Worm (Caenorhabditis elegans): ENCODE measurements around the gene mrpl-36.

Gene mrpl-36

DNA sequence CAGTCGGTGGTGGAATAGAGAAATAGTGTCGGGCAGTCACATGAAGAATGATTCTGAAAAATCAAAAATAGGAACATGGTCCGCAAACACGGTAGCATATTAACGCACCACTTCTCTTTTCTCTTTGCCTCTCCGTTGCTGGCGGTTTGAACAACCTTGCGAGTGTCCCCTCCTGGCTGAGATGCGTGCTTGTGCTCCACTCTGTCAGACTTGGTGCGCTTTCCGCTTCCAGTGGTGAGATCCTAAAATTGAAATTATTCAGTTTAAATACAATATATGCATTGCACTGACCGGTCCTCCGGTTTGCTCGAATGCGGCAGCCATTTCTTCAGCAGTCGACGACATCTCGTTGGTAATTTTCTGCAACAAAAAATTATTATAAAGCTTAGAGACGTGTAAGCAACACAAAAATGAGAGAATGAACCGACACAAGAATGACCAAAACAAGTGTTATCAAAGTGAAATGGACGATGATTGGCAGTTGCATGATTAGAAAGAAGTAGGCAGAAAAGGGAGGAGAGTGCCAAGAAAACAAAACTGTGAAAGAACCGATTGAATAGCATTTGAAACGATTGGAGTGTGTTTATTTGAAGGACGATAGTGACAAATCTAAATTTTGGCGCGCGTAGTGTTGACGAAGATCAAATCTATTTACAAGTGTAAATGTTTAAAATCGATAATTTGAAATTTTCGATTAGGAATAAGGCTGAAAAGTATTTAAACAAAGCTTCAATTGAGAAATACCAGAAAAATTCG lies 22.7 kb downstream of the mrpl-36 start, which contains the start of gene ZK632.9:
TSS of gene ZK632.9 (minus strand) at position 360 of the 756 bp plus-strand sequence.
- no peak for TF ChIP-seq unc-62 (GFP tag; optimal IDR thresholded peaks at IDR 0.05)

DNA sequence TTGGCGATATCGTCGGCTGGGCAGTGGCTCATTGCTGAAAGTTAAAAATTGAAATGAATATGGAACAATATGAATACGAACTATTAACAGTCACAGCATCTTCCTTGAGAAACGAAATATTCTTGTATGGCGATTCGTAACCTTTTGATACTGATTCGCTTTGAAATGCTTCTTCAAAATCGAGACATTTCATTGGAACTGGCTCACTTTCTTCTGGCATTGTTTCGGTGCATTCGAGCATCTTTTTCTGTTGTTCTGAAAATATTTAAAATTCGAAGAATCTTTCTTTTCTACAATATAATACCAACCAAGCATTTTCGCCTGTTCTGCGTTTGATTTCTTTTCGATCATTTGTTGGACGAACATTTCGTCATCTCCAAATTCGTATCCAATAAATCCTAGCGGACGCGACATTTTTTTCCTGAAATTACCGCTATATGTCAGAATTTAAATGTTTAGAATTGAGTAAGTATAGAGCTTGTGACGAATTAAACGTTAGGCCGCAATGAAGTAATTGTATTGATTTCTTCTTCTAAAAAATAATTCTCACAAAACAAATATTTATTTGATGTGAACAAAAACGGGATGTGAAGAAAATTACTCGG lies 23.5 kb downstream of the mrpl-36 start, which contains the start of gene lin-52:
TSS of gene lin-52 (minus strand) at position 421 of the 605 bp plus-strand sequence.
- TF ChIP-seq unc-62 (GFP tag; optimal IDR thresholded peaks at IDR 0.05), result no peak

DNA sequence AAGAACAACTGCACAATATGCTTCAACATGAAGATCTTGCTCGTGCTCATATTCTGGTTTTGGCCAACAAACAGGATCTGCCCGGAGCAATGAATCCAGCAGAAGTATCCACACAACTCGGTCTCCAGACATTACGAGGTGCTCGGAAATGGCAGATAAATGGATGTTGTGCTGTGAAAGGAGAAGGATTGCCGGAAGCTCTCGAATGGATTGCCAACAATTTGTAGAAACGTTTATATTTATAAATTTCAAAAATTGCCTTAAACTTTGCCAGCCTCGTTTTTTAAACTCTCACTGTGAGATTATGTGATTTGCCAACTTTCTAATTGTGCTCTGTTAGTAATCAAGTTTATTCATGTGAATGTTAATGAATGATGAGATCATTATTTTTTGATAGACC lies 24.2 kb downstream of the mrpl-36 start:
- no peak for TF ChIP-seq unc-62 (GFP tag; optimal IDR thresholded peaks at IDR 0.05)

DNA sequence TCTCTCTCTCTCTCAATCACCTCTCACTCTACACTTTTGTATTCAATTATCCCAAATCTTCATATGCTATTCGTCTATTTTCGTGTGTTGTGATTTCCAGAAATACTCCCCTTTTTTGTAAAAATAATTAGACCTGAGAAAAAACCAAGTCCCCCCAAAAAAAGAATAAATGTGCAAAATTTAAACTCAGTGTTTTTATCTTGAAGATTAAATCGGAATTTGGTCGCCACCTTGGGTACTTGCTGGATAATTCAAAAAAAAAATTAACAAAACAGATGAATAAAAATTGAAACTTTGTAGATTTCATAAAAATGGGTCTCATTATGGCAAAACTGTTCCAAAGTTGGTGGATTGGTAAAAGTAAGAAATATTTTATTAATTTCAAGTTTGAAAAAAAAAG lies 25.0 kb downstream of the mrpl-36 start, which contains the start of gene arl-5:
TSS of gene arl-5 (plus strand) at position 301 of the 400 bp plus-strand sequence.
- no peak for TF ChIP-seq unc-62 (GFP tag; optimal IDR thresholded peaks at IDR 0.05)

DNA sequence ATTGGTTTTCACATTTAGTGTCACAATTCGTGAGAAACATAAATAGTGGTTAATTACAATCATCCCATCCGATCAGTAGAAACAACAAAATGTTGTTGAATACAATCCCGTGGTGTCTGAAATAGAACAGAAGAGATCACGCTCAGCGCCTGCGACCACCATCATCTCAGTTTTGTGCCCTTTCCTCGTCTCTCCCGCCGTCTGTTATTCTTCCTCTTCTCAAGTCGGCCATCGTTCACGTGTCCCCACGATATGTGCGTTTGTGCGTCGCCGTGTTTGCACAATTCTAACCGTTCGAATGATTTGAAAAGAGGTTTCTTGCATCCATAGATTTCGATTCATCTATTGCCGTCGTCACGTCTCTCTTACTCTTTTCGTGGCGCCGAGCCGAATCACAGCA lies 29.2 kb downstream of the mrpl-36 start, which contains the start of gene panl-3:
TSS of gene panl-3 (plus strand) at position 294 of the 400 bp plus-strand sequence.
- TF ChIP-seq unc-62 (GFP tag; optimal IDR thresholded peaks at IDR 0.05), result no peak

DNA sequence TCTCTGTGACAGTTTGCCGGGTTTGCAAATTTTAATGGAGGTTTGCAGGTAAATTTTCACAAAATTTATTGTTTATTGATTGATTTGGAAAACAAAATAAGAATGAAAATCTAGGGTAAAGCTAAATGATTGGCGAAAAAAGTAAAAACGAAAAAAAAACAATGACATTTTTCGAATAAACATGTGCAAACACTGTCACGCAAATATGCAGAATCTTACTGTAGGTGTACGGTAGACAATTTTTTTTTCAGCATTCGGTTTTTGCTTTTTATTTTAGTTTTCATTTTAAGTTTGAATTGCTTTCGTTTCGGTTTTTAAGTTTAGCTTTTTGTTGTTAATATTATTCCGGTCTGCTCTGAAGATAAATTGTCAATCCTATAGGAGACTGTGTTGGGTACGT lies 30.0 kb downstream of the mrpl-36 start:
- TF ChIP-seq unc-62 (GFP tag; optimal IDR thresholded peaks at IDR 0.05), result no peak

DNA sequence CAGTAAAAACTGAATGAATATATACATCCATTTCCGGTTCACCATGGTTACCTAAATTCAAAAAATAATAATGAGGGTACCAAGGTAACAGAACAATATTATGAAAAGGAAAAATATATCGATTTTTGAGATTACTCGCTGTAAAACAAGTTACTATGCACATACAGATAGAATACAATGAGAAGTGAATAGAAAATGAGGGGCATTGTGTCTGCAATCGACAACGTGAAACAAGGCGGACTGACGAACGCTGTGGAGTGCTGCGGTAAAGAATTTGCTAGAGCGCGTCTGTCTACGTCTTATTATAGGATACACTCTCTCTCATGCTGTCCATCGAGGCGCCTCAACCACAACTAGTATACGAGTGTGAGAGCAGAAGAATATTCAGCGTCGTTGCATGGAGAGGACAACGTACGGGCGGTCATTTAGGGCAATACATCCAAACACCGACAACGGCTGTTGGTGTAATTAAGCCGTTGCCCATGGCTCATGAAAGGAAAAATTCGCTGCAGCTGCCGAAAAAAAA lies 30.8 kb downstream of the mrpl-36 start, which contains the start of gene cnx-1:
TSS of gene cnx-1 (minus strand) at position 51 of the 526 bp plus-strand sequence.
- TF ChIP-seq unc-62 (GFP tag; optimal IDR thresholded peaks at IDR 0.05), result no peak

DNA sequence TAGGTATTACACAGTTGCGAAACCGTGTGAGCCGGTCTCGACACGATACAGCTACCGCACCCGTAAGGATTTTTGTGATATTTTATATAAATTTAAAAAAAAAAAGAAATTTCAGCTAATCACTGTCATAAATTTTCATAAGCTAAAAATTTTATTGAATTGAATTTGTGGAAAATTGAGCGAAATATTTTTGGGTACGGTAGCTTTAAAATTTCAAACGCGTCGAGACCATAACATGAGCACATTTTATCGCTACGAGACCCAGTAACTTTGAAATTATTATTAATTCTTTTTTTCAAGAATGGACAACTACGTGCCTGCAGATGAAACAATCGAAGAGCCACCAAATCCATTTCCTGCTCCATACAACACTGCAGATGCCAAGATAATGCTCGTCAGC lies 34.8 kb downstream of the mrpl-36 start, which contains the start of gene ZK632.14:
TSS of gene ZK632.14 (plus strand) at position 301 of the 400 bp plus-strand sequence.
- no peak for TF ChIP-seq unc-62 (GFP tag; optimal IDR thresholded peaks at IDR 0.05)

DNA sequence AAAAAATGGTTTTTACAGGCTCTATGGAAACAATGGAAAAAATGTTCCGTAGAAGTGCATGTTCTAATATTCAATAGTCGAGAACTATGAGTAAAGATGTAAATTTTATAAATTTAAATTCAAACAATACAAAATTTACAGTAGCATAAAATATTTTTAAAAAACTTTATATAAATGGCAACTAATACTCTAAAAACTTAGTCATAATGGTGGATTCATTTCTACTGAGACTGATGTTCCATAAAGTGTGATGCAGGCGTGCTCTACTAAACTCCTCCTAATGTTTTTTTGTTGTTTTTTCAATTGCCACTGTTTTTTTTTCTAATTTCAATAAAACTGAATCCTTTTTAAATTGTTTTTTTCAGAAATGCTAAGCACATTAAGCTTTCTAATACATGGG lies 39.7 kb downstream of the mrpl-36 start, which contains the start of gene gtap-2:
TSS of gene gtap-2 (plus strand) at position 366 of the 400 bp plus-strand sequence.
- no peak for TF ChIP-seq unc-62 (GFP tag; optimal IDR thresholded peaks at IDR 0.05)

DNA sequence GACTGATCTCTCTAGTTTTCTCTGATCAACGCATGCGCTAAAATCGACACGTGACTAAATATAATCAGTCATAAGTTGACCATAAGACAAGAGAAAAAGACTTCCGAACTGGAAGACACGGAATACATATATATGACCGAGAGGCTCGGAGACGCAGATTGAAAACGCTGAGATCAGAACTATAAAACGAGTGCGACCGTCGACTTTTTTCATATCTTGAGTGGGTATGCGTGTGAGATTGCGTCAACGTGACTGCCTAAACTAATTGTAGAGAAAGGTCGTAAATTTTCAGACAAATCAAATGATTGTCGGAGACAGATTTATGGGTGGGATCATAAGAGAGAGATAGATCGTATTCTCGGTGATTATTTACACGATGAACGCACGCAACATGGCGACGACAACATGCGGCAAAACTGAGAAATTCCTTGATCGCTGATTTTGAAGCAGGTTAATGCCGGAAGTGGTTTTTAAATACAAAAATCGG lies 40.3 kb downstream of the mrpl-36 start:
- no peak for TF ChIP-seq unc-62 (GFP tag; optimal IDR thresholded peaks at IDR 0.05)

DNA sequence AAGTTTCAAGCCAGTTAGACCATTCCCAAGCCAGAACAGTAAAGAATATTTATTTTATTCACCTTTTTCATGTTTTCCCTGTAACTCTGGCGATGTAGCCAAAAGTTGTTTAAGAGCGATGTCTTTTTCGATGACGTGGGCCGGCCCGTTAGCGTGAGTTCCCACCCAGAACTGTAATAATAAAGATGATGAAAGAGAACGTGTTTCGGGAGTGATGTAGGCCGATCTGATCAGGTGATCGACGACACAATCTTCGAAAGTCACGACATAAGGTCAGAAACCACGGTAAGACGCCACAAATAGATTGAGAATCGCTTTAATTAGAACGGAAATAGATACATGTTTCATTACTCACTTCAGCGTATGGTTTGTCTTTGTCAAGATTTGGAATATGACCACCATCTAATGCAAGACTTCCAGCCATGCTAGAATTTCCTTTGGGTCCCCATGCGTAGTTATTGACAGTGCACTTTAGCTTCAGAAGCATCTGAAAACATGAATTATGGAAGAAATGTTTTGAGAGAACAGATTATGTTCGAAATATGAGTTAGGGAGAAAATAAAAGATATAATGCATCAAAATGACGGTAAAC lies 40.9 kb downstream of the mrpl-36 start, which contains the start of gene ZK632.4:
TSS of gene ZK632.4 (minus strand) at position 487 of the 592 bp plus-strand sequence.
- TF ChIP-seq unc-62 (GFP tag; optimal IDR thresholded peaks at IDR 0.05), result no peak

DNA sequence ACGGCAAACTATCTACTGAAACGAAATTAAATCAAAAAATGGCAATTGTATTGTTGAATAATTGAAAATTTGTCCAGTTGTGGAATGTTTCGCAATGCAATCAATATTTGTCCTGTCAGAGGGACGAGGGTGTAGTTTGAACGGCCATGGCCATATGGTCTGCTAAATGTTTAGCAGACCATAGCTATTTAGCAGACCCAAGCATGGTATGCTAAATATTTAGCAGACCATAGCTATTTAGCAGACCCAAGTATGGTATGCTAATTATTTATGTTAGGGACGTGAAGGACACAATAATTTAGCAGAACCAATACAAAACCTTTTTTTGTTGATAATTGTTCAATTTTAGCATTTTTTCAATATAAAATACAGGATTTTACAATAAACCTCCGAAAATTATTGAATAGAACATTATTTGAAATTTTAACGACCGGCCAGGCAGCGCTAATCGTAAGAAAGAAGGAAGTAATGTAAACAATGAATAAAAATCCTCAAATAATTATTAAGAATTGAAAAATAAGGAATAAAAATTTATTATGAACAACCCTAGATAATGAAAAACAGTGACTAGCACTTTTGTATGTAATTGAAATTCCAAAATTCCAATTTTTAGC lies 42.8 kb downstream of the mrpl-36 start, which contains the start of gene riok-3:
TSS of gene riok-3 (minus strand) at position 15 of the 614 bp plus-strand sequence.
- TF ChIP-seq unc-62 (GFP tag; optimal IDR thresholded peaks at IDR 0.05), result no peak

DNA sequence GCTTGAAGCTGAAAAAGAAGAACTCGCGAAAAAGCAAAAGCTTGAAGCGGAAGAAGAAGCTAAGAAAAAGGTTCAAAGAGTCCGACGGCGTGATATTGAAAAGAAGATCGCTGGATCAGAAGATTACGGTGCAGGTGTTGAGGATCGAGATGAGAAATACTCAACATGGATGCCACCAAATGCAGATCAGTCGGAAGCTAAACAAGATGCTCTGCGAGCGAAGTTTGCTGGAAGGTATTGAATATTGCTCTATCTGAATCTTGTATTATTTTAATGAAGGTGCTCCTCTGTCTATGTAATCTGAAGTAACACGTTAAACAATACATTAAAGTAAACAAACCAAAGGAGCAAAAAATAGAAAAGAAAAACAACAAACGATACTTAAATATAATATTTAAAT lies 45.9 kb downstream of the mrpl-36 start:
- no peak for TF ChIP-seq unc-62 (GFP tag; optimal IDR thresholded peaks at IDR 0.05)

DNA sequence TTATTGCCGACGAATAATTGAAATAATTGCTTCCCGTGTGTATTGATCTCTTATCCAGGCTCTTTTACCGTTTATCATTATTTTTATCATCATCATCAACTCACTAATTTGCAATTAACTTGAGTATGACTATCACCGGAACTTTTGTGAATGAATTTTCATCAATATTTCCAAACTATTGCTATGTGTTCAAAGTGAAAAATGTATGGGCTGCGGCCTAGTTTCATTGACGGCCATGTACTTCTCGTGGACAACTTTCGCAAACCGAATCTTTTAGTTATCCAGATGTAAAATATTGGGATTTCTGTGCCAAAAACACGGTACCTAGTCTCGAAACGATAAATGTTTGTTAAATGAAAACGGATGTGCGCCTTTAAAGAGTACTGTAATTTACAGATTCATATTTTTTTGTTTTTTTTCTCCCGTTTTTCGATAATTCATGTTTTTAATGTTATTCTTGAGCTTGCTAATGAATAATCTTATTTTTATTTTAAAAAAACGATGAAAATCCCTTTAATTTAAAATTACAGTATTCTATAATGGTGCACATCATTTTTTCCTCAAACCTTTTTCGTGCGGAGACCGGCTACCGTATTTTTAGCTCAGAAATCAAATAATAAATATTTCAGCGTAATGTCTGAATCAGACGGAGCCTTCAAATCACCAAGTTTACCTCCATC lies 49.3 kb downstream of the mrpl-36 start, which contains the start of gene ZK632.2:
TSS of gene ZK632.2 (plus strand) at position 630 of the 680 bp plus-strand sequence.
- no peak for TF ChIP-seq unc-62 (GFP tag; optimal IDR thresholded peaks at IDR 0.05)
